Fruit fly (Drosophila melanogaster): ENCODE results near the gene Prosbeta3.

The Prosbeta3 gene

dm6 chr3R:8960329-8960728 is 45.7 kb downstream of the Prosbeta3 start (continued):
- TF ChIP-seq Fer3 (tag; optimal IDR thresholded peaks at IDR 0.05) (peak; percentile 24), Ptx1 (GFP tag; IDR thresholded peaks at IDR 0.05) (peak; percentile 56), CG4424 (GFP tag; optimal IDR thresholded peaks at IDR 0.05) (peak; percentile 67), Oli (tag; optimal IDR thresholded peaks at IDR 0.05) (peak; percentile 76), crc (GFP tag; optimal IDR thresholded peaks at IDR 0.05) (no peak), HHEX (GFP tag; optimal IDR thresholded peaks at IDR 0.05) (peak; percentile 46), CTCF (GFP tag; optimal IDR thresholded peaks at IDR 0.05) (no peak), CG18262 (tag; optimal IDR thresholded peaks at IDR 0.05) (peak; percentile 73), wdn (GFP tag; IDR thresholded peaks at IDR 0.05) (0 out of 2 replicates have a peak, but pooled peaks have one; percentile 42), twi (tag; optimal IDR thresholded peaks at IDR 0.05) (peak; percentile 5), ham (GFP tag; IDR thresholded peaks at IDR 0.05) (no peak), ase (GFP tag; IDR thresholded peaks at IDR 0.05) (0 out of 3 replicates have a peak, but pooled peaks have one; percentile 39), zfh1 (GFP tag; IDR thresholded peaks at IDR 0.05) (0 out of 3 replicates have a peak, but pooled peaks have one; percentile 28), CoRest (tag; optimal IDR thresholded peaks at IDR 0.05) (peak; percentile 69), ind (GFP tag; optimal IDR thresholded peaks at IDR 0.05) (peak; percentile 55), CG8944 (GFP tag; optimal IDR thresholded peaks at IDR 0.05) (no peak), tup (GFP tag; optimal IDR thresholded peaks at IDR 0.05) (no peak), CG14860 (GFP tag; IDR thresholded peaks at IDR 0.05; ENCODE audit: partially characterized antibody) (no peak), ken (GFP tag; IDR thresholded peaks at IDR 0.05) (peak; percentile 48; the same call in 1 of the 3 replicates), tgo (GFP tag; IDR thresholded peaks at IDR 0.05) (peak; percentile 73; the same call in 2 of the 3 replicates), CG13775 (GFP tag; optimal IDR thresholded peaks at IDR 0.05) (peak; percentile 27), CG3281 (GFP tag; optimal IDR thresholded peaks at IDR 0.05) (no peak), CG31365 (tag; optimal IDR thresholded peaks at IDR 0.05) (no peak), CG2712 (tag; optimal IDR thresholded peaks at IDR 0.05) (peak; percentile 77), CG2875 (GFP tag; optimal IDR thresholded peaks at IDR 0.05) (peak; percentile 46), Hr51 (GFP tag; optimal IDR thresholded peaks at IDR 0.05) (peak in 1 of 2 experiments; percentile 86), CG2889 (GFP tag; IDR thresholded peaks at IDR 0.05) (0 out of 3 replicates have a peak, but pooled peaks have one; percentile 21), CG10654 (GFP tag; optimal IDR thresholded peaks at IDR 0.05) (peak; percentile 38), eyg (GFP tag; optimal IDR thresholded peaks at IDR 0.05) (no peak), Elba2 (GFP tag; optimal IDR thresholded peaks at IDR 0.05) (no peak), CG8388 (GFP tag; optimal IDR thresholded peaks at IDR 0.05) (peak; percentile 69), NC2α (GFP tag; optimal IDR thresholded peaks at IDR 0.05) (no peak), CG12236 (GFP tag; optimal IDR thresholded peaks at IDR 0.05) (no peak), CG2678 (tag; optimal IDR thresholded peaks at IDR 0.05) (peak; percentile 77), zen (tag; optimal IDR thresholded peaks at IDR 0.05) (peak; percentile 55), pnt (GFP tag; optimal IDR thresholded peaks at IDR 0.05) (no peak), CG10979 (tag; optimal IDR thresholded peaks at IDR 0.05) (peak; percentile 63), tap (tag; optimal IDR thresholded peaks at IDR 0.05) (peak; percentile 70), amos (GFP tag; IDR thresholded peaks at IDR 0.05; ENCODE audit: partially characterized antibody) (no peak), bsh (GFP tag; optimal IDR thresholded peaks at IDR 0.05) (peak in 1 of 2 experiments; percentile 64), ERR (GFP tag; optimal IDR thresholded peaks at IDR 0.05) (no peak), cg (GFP tag; optimal IDR thresholded peaks at IDR 0.05) (no peak), Doc2 (GFP tag; IDR thresholded peaks at IDR 0.05) (no peak), Sox100B (GFP tag; optimal IDR thresholded peaks at IDR 0.05) (peak; percentile 74), CG8359 (GFP tag; optimal IDR thresholded peaks at IDR 0.05; ENCODE audit: borderline replicate concordance) (peak; percentile 27), chif (GFP tag; optimal IDR thresholded peaks at IDR 0.05) (no peak), sens (GFP tag) (peak; percentile 44), cwo (GFP tag; optimal IDR thresholded peaks at IDR 0.05) (peak; percentile 10), gcm (GFP tag; optimal IDR thresholded peaks at IDR 0.05) (peak; percentile 35), Hr78 (GFP tag; optimal IDR thresholded peaks at IDR 0.05) (no peak)

Measured in whole organism, embryonic.